Fruit fly (Drosophila melanogaster) whole organism, embryonic: ENCODE data around the gene CG44385.

Source experiments
- Atf-2 ChIP-seq: fragments of 200-800 bp; sonication (Bioruptor generic); optimal IDR thresholded peaks from 2 replicates; lab custom pipeline; 2016; ENCODE audit warnings: missing biosample characterization, missing genetic modification characterization
- CG10431 ChIP-seq: fragments of 200-800 bp; sonication (Bioruptor generic); optimal IDR thresholded peaks from 3 replicates; lab custom pipeline; 2018; ENCODE audit warnings: missing biosample characterization, mild to moderate bottlenecking, missing genetic modification characterization
- CG11247 ChIP-seq: fragments of 200-800 bp; sonication (Bioruptor generic); IDR thresholded peaks from 2 replicates; pipeline ENCODE4 v1.3.6; 2022; ENCODE audit warnings: missing biosample characterization, missing genetic modification characterization
- CG13296 ChIP-seq: fragments of 200-800 bp; sonication (Bioruptor generic); optimal IDR thresholded peaks from 3 replicates; lab custom pipeline; 2018; ENCODE audit warnings: missing biosample characterization, mild to moderate bottlenecking, missing genetic modification characterization
- CG16863 ChIP-seq: fragments of 200-800 bp; sonication (Bioruptor generic); optimal IDR thresholded peaks from 3 replicates; lab custom pipeline; 2016; ENCODE audit warnings: missing biosample characterization, missing genetic modification characterization
- CG18619 ChIP-seq: fragments of 200-800 bp; sonication (Bioruptor generic); optimal IDR thresholded peaks from 3 replicates; lab custom pipeline; 2017; ENCODE audit warnings: missing biosample characterization, mild to moderate bottlenecking, missing genetic modification characterization
- CG2199 ChIP-seq: fragments of 200-800 bp; sonication (Bioruptor generic); IDR thresholded peaks from 3 replicates; pipeline ENCODE4 v1.3.6; 2022; ENCODE audit warnings: missing biosample characterization, missing genetic modification characterization
- CG3163 ChIP-seq: fragments of 200-800 bp; sonication (Bioruptor generic); optimal IDR thresholded peaks from 3 replicates; lab custom pipeline; 2016; ENCODE audit warnings: missing biosample characterization, missing genetic modification characterization
- CG32772 ChIP-seq: fragments of 200-800 bp; sonication (Bioruptor generic); IDR thresholded peaks from 2 replicates; pipeline ENCODE4 v1.3.6; 2022; ENCODE audit warnings: missing biosample characterization, missing genetic modification characterization
- CG42726 ChIP-seq: fragments of 200-800 bp; sonication (Bioruptor generic); IDR thresholded peaks from 2 replicates; pipeline ENCODE4 v1.3.6; 2022; ENCODE audit warnings: missing biosample characterization, missing genetic modification characterization; ENCODE audit not compliant: partially characterized antibody
- CG4820 ChIP-seq: fragments of 200-800 bp; sonication (Bioruptor generic); optimal IDR thresholded peaks from 3 replicates; lab custom pipeline; 2016; ENCODE audit warnings: missing biosample characterization, missing genetic modification characterization
- CG6254 ChIP-seq: fragments of 200-800 bp; sonication (Bioruptor generic); optimal IDR thresholded peaks from 3 replicates; lab custom pipeline; 2017; ENCODE audit warnings: mild to moderate bottlenecking, missing biosample characterization, missing genetic modification reagents, missing genetic modification characterization
- CG6654 ChIP-seq: fragments of 200-800 bp; sonication (Bioruptor generic); optimal IDR thresholded peaks from 2 replicates; lab custom pipeline; 2017; ENCODE audit warnings: missing biosample characterization, mild to moderate bottlenecking, missing genetic modification characterization
- CG7271 ChIP-seq: fragments of 200-800 bp; sonication (Bioruptor generic); optimal IDR thresholded peaks from 2 replicates; lab custom pipeline; 2018; ENCODE audit warnings: missing biosample characterization, mild to moderate bottlenecking, missing genetic modification characterization, moderate library complexity
- CG7745 ChIP-seq: fragments of 200-800 bp; sonication (Bioruptor generic); optimal IDR thresholded peaks from 2 replicates; lab custom pipeline; 2018; ENCODE audit warnings: missing biosample characterization, mild to moderate bottlenecking, missing genetic modification characterization, moderate library complexity
- CG9609 ChIP-seq: fragments of 200-800 bp; sonication (Bioruptor generic); optimal IDR thresholded peaks from 3 replicates; lab custom pipeline; 2016; ENCODE audit warnings: missing biosample characterization, missing genetic modification characterization
- CHES-1-like ChIP-seq: fragments of 200-800 bp; sonication (Bioruptor generic); optimal IDR thresholded peaks from 2 replicates; lab custom pipeline; 2016; ENCODE audit warnings: missing biosample characterization, missing genetic modification characterization
- D ChIP-seq, 2 experiments: fragments of 200-800 bp in 1 of 2; fragments of >200 bp in 1 of 2; sonication (Bioruptor generic) in 1 of 2; optimal IDR thresholded peaks; 2 replicates in 1 of 2; 3 replicates in 1 of 2; lab custom pipeline; 2017; ENCODE audit warnings: mild to moderate bottlenecking in 1 of 2, missing biosample characterization in 1 of 2, missing genetic modification characterization in 1 of 2, missing genetic modification reagents in 1 of 2
- E2f1 ChIP-seq: fragments of 200-800 bp; sonication (Bioruptor generic); IDR thresholded peaks from 2 replicates; pipeline ENCODE4 v1.3.6; 2022; ENCODE audit warnings: missing biosample characterization, missing genetic modification characterization
- Eip74EF ChIP-seq, 2 experiments: fragments of 200-800 bp in 1 of 2; fragments of >200 bp in 1 of 2; sonication (Bioruptor generic) in 1 of 2; optimal IDR thresholded peaks; 2 replicates each; lab custom pipeline; 2017 to 2019; ENCODE audit warnings: missing biosample characterization in 2 of 2, missing genetic modification characterization in 2 of 2, mild to moderate bottlenecking in 1 of 2, moderate library complexity in 1 of 2
- HLH3B ChIP-seq: fragments of 200-800 bp; sonication (Bioruptor generic); IDR thresholded peaks from 2 replicates; pipeline ENCODE4 v1.3.6; 2022; ENCODE audit warnings: missing biosample characterization, missing genetic modification characterization
- Hr78 ChIP-seq, 2 experiments: fragments of 200-800 bp in 1 of 2; fragments of >200 bp in 1 of 2; sonication (Bioruptor generic) in 1 of 2; optimal IDR thresholded peaks; 2 replicates each; lab custom pipeline; 2017 to 2019; ENCODE audit warnings: missing biosample characterization in 2 of 2, missing genetic modification characterization in 2 of 2, mild to moderate bottlenecking in 1 of 2, moderate library complexity in 1 of 2
- Lim3 ChIP-seq: fragments of 200-800 bp; sonication (Bioruptor generic); IDR thresholded peaks from 2 replicates; pipeline ENCODE4 v1.3.6; 2022; ENCODE audit warnings: missing biosample characterization, missing genetic modification characterization
- MESR4 ChIP-seq: fragments of 200-800 bp; sonication (Bioruptor generic); optimal IDR thresholded peaks from 2 replicates; lab custom pipeline; 2018; ENCODE audit warnings: missing biosample characterization, mild to moderate bottlenecking, missing genetic modification characterization, moderate library complexity
- MTF-1 ChIP-seq: fragments of 200-800 bp; sonication (Bioruptor generic); optimal IDR thresholded peaks from 2 replicates; lab custom pipeline; 2018; ENCODE audit warnings: missing biosample characterization, mild to moderate bottlenecking, missing genetic modification characterization, borderline replicate concordance
- Max ChIP-seq: fragments of 200-800 bp; sonication (Bioruptor generic); optimal IDR thresholded peaks from 2 replicates; lab custom pipeline; 2016; ENCODE audit warnings: missing biosample characterization, mild to moderate bottlenecking, missing genetic modification characterization
- Nf-YC ChIP-seq: fragments of 200-800 bp; optimal IDR thresholded peaks from 3 replicates; lab custom pipeline; 2019; ENCODE audit warnings: missing biosample characterization, mild to moderate bottlenecking, missing genetic modification characterization, moderate library complexity
- Sry-δ ChIP-seq: fragments of 200-800 bp; sonication (Bioruptor generic); optimal IDR thresholded peaks from 2 replicates; lab custom pipeline; 2016; ENCODE audit warnings: missing biosample characterization, missing genetic modification characterization
- bowl ChIP-seq: fragments of 200-800 bp; sonication (Bioruptor generic); IDR thresholded peaks from 2 replicates; pipeline ENCODE4 v1.3.6; 2022; ENCODE audit warnings: missing biosample characterization, missing genetic modification characterization
- btn ChIP-seq: fragments of 200-800 bp; sonication (Bioruptor generic); optimal IDR thresholded peaks from 2 replicates; lab custom pipeline; 2016; ENCODE audit warnings: missing biosample characterization, missing genetic modification characterization
- cato ChIP-seq: fragments of 200-800 bp; sonication (Bioruptor generic); optimal IDR thresholded peaks from 2 replicates; lab custom pipeline; 2016; ENCODE audit warnings: missing biosample characterization, missing genetic modification characterization, borderline replicate concordance
- ci ChIP-seq: fragments of 200-800 bp; sonication (Bioruptor generic); IDR thresholded peaks from 3 replicates; pipeline ENCODE4 v1.3.6; 2022; ENCODE audit warnings: missing biosample characterization, missing genetic modification characterization
- fd102C ChIP-seq: fragments of 200-800 bp; sonication (Bioruptor generic); optimal IDR thresholded peaks from 2 replicates; lab custom pipeline; 2018; ENCODE audit warnings: missing biosample characterization, mild to moderate bottlenecking, missing genetic modification characterization, moderate library complexity
- ftz-f1 ChIP-seq: fragments of 200-800 bp; sonication (Bioruptor generic); optimal IDR thresholded peaks from 2 replicates; lab custom pipeline; 2016; ENCODE audit warnings: missing biosample characterization, missing genetic modification characterization
- gcm ChIP-seq: fragments of 200-800 bp; sonication (Bioruptor generic); optimal IDR thresholded peaks from 2 replicates; lab custom pipeline; 2019; ENCODE audit warnings: missing biosample characterization, mild to moderate bottlenecking, missing genetic modification characterization, moderate library complexity
- grau ChIP-seq: fragments of 200-800 bp; optimal IDR thresholded peaks from 3 replicates; lab custom pipeline; 2019; ENCODE audit warnings: missing biosample characterization, mild to moderate bottlenecking, missing genetic modification characterization, moderate library complexity
- gsb-n ChIP-seq: fragments of 200-800 bp; sonication (Bioruptor generic); optimal IDR thresholded peaks from 3 replicates; lab custom pipeline; 2018; ENCODE audit warnings: missing biosample characterization, mild to moderate bottlenecking, missing genetic modification characterization
- gt ChIP-seq: fragments of 200-800 bp; sonication (Bioruptor generic); IDR thresholded peaks from 2 replicates; pipeline ENCODE4 v1.3.6; 2022; ENCODE audit warnings: missing biosample characterization, missing genetic modification characterization
- hb ChIP-seq: fragments of 200-800 bp; sonication (Bioruptor generic); IDR thresholded peaks from 3 replicates; pipeline ENCODE4 v1.3.6; 2022; ENCODE audit warnings: missing biosample characterization, missing genetic modification characterization; ENCODE audit not compliant: partially characterized antibody
- otp ChIP-seq: fragments of 200-800 bp; sonication (Bioruptor generic); IDR thresholded peaks from 3 replicates; pipeline ENCODE4, ENCODE4 v1.3.6; 2022; ENCODE audit warnings: missing biosample characterization, missing genetic modification characterization
- pita ChIP-seq: fragments of 200-800 bp; sonication (Bioruptor generic); optimal IDR thresholded peaks from 2 replicates; lab custom pipeline; 2017; ENCODE audit warnings: missing biosample characterization, mild to moderate bottlenecking, missing genetic modification characterization
- ranshi ChIP-seq: fragments of 200-800 bp; sonication (Bioruptor generic); IDR thresholded peaks from 2 replicates; pipeline ENCODE4 v1.3.6; 2022; ENCODE audit warnings: missing biosample characterization, missing genetic modification characterization
- repo ChIP-seq: fragments of 200-800 bp; sonication (Bioruptor generic); optimal IDR thresholded peaks from 2 replicates; lab custom pipeline; 2016; ENCODE audit warnings: missing biosample characterization, missing genetic modification characterization
- sens ChIP-seq: fragments of 200-800 bp; sonication (Bioruptor generic); peaks from one replicate; lab custom pipeline; 2016; ENCODE audit warnings: missing biosample characterization, missing genetic modification characterization
- tna ChIP-seq: fragments of 200-800 bp; sonication (Bioruptor generic); IDR thresholded peaks from 2 replicates; pipeline ENCODE4 v1.3.6; 2022; ENCODE audit warnings: missing biosample characterization, missing genetic modification characterization; ENCODE audit not compliant: partially characterized antibody
- twi ChIP-seq: fragments of 200-800 bp; optimal IDR thresholded peaks from 2 replicates; lab custom pipeline; 2019; ENCODE audit warnings: missing biosample characterization, mild to moderate bottlenecking, missing genetic modification characterization, moderate library complexity
- wdn ChIP-seq: fragments of 200-800 bp; sonication (Bioruptor generic); IDR thresholded peaks from 2 replicates; pipeline ENCODE4 v1.3.6; 2022; ENCODE audit warnings: missing biosample characterization, missing genetic modification characterization
- wor ChIP-seq: fragments of 200-800 bp; sonication (Bioruptor generic); IDR thresholded peaks from 2 replicates; pipeline ENCODE4 v1.3.6; 2022; ENCODE audit warnings: missing biosample characterization, missing genetic modification characterization
- zen ChIP-seq: fragments of 200-800 bp; sonication (Bioruptor generic); optimal IDR thresholded peaks from 3 replicates; lab custom pipeline; 2018; ENCODE audit warnings: missing biosample characterization, mild to moderate bottlenecking, missing genetic modification characterization, moderate library complexity

CG44385 gene

dm6 chrX:11137566-11138186, 5.5 kb upstream of the CG44385 start, which contains the start of gene CDK2AP1 (continued):
- TF ChIP-seq gcm (GFP tag; lab: Kevin White, UChicago) (no peak), CG18619 (GFP tag; lab: Kevin White, UChicago) (no peak), CG10431 (GFP tag; lab: Kevin White, UChicago) (no peak), MTF-1 (GFP tag; lab: Kevin White, UChicago) (no peak), zen (tag; lab: Kevin White, UChicago) (peak; percentile 25), CG7271 (tag; lab: Kevin White, UChicago) (no peak), CG6654 (no peak), twi (no peak), D (optimal IDR thresholded peaks at IDR 0.05; lab: Kevin White, UChicago) (no peak), D (GFP tag; optimal IDR thresholded peaks at IDR 0.05; lab: Kevin White, UChicago) (no peak), CG42726 (GFP tag; lab: Robert Waterston, UW) (no peak; the same call in 1 of the 2 replicates), wor (GFP tag; lab: Robert Waterston, UW) (no peak), sens (GFP tag; lab: Kevin White, UChicago) (peak; percentile 91), tna (GFP tag; lab: Robert Waterston, UW) (peak; percentile 81; the same call in 1 of the 2 replicates), Hr78 (GFP tag; optimal IDR thresholded peaks at IDR 0.05; lab: Kevin White, UChicago) (no peak), Eip74EF (GFP tag; optimal IDR thresholded peaks at IDR 0.05; lab: Kevin White, UChicago) (peak in 1 of 2 experiments; percentile 40), Atf-2 (peak; percentile 18), fd102C (GFP tag; lab: Kevin White, UChicago) (no peak), ci (GFP tag; lab: Robert Waterston, UW) (no peak), CG2199 (GFP tag; lab: Robert Waterston, UW) (no peak), MESR4 (GFP tag; lab: Kevin White, UChicago) (peak; percentile 88), CG6254 (GFP tag; lab: Kevin White, UChicago) (no peak), btn (GFP tag; lab: Kevin White, UChicago) (no peak), CG32772 (GFP tag; lab: Robert Waterston, UW) (no peak), pita (GFP tag; lab: Kevin White, UChicago) (no peak), CG9609 (peak; percentile 1), cato (GFP tag; lab: Kevin White, UChicago) (no peak), hb (GFP tag; lab: Robert Waterston, UW) (peak; percentile 84), wdn (no peak), repo (no peak), HLH3B (GFP tag; lab: Robert Waterston, UW) (no peak), Lim3 (no peak), bowl (no peak), ranshi (0 out of 2 replicates have a peak, but pooled peaks have one; percentile 29), gt (GFP tag; lab: Robert Waterston, UW) (no peak), gsb-n (no peak), otp (0 out of 3 replicates have a peak, but pooled peaks have one; percentile 18), CG4820 (GFP tag; lab: Kevin White, UChicago) (no peak), CG11247 (GFP tag; lab: Robert Waterston, UW) (no peak), CG7745 (no peak), CG13296 (GFP tag; lab: Kevin White, UChicago) (no peak), CHES-1-like (GFP tag; lab: Kevin White, UChicago) (peak; percentile 13), CG3163 (GFP tag; lab: Kevin White, UChicago) (peak; percentile 22), ftz-f1 (GFP tag; lab: Kevin White, UChicago) (no peak), CG16863 (peak; percentile 12), Sry-δ (GFP tag; lab: Kevin White, UChicago) (peak; percentile 81), Nf-YC (tag; lab: Kevin White, UChicago) (no peak), grau (peak; percentile 33), E2f1 (no peak), Max (GFP tag; lab: Kevin White, UChicago) (no peak)
